Worm (Caenorhabditis elegans) whole organism, L1 larva: ENCODE data around the gene T27A10.2.

Source experiments
- C34B4.2 ChIP-seq: sonication (generic microtip); optimal IDR thresholded peaks from 2 replicates; lab custom pipeline; 2017; ENCODE audit warnings: mild to moderate bottlenecking, missing genetic modification characterization, missing compliant biosample characterization
- aly-2 ChIP-seq: fragments of 150-350 bp; optimal IDR thresholded peaks from 2 replicates; lab custom pipeline; 2014; ENCODE audit warnings: missing biosample characterization, missing genetic modification characterization
- blmp-1 ChIP-seq: fragments of 150-350 bp; optimal IDR thresholded peaks from 2 replicates; lab custom pipeline; 2014; ENCODE audit warnings: missing biosample characterization, missing genetic modification characterization
- ceh-8 ChIP-seq: fragments of 200-800 bp; sonication (Bioruptor generic); optimal IDR thresholded peaks from 2 replicates; lab custom pipeline; 2018; ENCODE audit warnings: mild to moderate bottlenecking, missing genetic modification characterization, moderate library complexity, missing compliant biosample characterization
- efl-1 ChIP-seq, 4 experiments: fragments of 150-350 bp; optimal IDR thresholded peaks in 3 of 4; peaks in 1 of 4; 1 replicate in 1 of 4; 2 replicates in 3 of 4; lab custom pipeline; 2014; ENCODE audit warnings: missing biosample characterization in 2 of 4, missing genetic modification characterization in 2 of 4, missing genetic modification reagents in 2 of 4
- egl-13 ChIP-seq: sonication (generic microtip); optimal IDR thresholded peaks from 2 replicates; lab custom pipeline; 2016; ENCODE audit warnings: missing genotype, missing genetic modification reagents, missing genetic modification characterization, missing compliant biosample characterization
- fkh-4 ChIP-seq: sonication (generic microtip); optimal IDR thresholded peaks from 2 replicates; lab custom pipeline; 2016; ENCODE audit warnings: missing compliant biosample characterization, missing genetic modification characterization, borderline replicate concordance
- mdl-1 ChIP-seq, 2 experiments: fragments of 150-350 bp; optimal IDR thresholded peaks; 2 replicates each; lab custom pipeline; 2014 to 2017; ENCODE audit warnings: missing biosample characterization in 2 of 2, missing genetic modification characterization in 2 of 2, inconsistent platforms in 1 of 2
- nhr-11 ChIP-seq: fragments of 150-350 bp; optimal IDR thresholded peaks from 2 replicates; lab custom pipeline; 2014; ENCODE audit warnings: missing biosample characterization, missing genetic modification characterization
- nhr-77 ChIP-seq: fragments of 150-350 bp; optimal IDR thresholded peaks from 2 replicates; lab custom pipeline; 2014; ENCODE audit warnings: missing biosample characterization, missing genetic modification characterization
- sptf-1 ChIP-seq: fragments of 150-350 bp; optimal IDR thresholded peaks from 2 replicates; lab custom pipeline; 2014; ENCODE audit warnings: missing biosample characterization, missing genetic modification characterization

DNA sequence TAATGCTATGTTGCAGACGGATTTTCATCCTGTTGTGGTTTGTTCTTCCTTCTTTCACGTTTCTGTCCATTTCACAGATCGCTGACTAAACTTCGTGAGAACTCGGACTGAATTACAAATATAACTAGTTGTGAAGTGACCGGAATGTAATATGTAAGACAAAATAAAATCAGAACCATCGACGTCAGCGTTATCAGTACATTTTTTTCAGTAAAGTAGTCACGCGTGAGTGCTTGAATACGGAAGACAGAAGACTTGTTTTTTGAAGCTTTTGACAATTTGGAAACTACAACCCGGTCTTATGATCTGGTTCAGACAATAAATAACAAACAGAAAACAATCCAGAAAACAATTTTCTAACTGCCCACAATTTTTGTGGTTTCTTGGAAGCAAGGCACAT is 3.9 kb upstream of the T27A10.2 start:
- no peak for TF ChIP-seq fkh-4 (tag; lab: Kevin White, UChicago)
- no peak for TF ChIP-seq nhr-11 (tag; lab: Kevin White, UChicago)
- no peak for TF ChIP-seq ceh-8 (GFP tag; lab: Kevin White, UChicago)
- TF ChIP-seq aly-2 (tag; lab: Kevin White, UChicago): no peak
- TF ChIP-seq nhr-77 (tag; lab: Kevin White, UChicago): no peak
- TF ChIP-seq efl-1 (optimal IDR thresholded peaks at IDR 0.05; lab: Kevin White, UChicago): no peak
- TF ChIP-seq efl-1 (GFP tag; optimal IDR thresholded peaks at IDR 0.05 in 1 of 2; lab: Kevin White, UChicago): no peak
- TF ChIP-seq sptf-1: no peak
- TF ChIP-seq mdl-1 (tag; optimal IDR thresholded peaks at IDR 0.05; lab: Kevin White, UChicago): no peak
- TF ChIP-seq blmp-1 (tag; lab: Kevin White, UChicago): no peak
- TF ChIP-seq C34B4.2 (tag; lab: Kevin White, UChicago): no peak
- no peak for TF ChIP-seq egl-13 (tag; lab: Kevin White, UChicago)
